Fruit fly (Drosophila melanogaster) whole organism, embryonic: Measurements from ENCODE around the gene CG6136.

ENCODE experiments used
- Ada2b ChIP-seq: fragments of 200-800 bp; sonication (Bioruptor generic); IDR thresholded peaks from 2 replicates; pipeline ENCODE4 v1.3.6; 2022; ENCODE audit warnings: missing biosample characterization, missing genetic modification characterization
- Adf1 ChIP-seq: fragments of 200-800 bp; sonication (Bioruptor generic); IDR thresholded peaks from 2 replicates; pipeline ENCODE4 v1.3.6; 2022; ENCODE audit warnings: missing biosample characterization, missing genetic modification characterization
- Atf-2 ChIP-seq: fragments of 200-800 bp; sonication (Bioruptor generic); optimal IDR thresholded peaks from 2 replicates; lab custom pipeline; 2016; ENCODE audit warnings: missing biosample characterization, missing genetic modification characterization
- Atf6 ChIP-seq: fragments of 200-800 bp; sonication (Bioruptor generic); IDR thresholded peaks from 2 replicates; pipeline ENCODE4 v1.3.6; 2022; ENCODE audit warnings: missing biosample characterization, missing genetic modification characterization
- BEAF-32 ChIP-seq: fragments of 200-800 bp; sonication (Bioruptor generic); optimal IDR thresholded peaks from 3 replicates; lab custom pipeline; 2017; ENCODE audit warnings: missing biosample characterization, missing genetic modification characterization, mild to moderate bottlenecking, moderate library complexity, missing genetic modification reagents
- BtbVII ChIP-seq: fragments of 200-800 bp; sonication (Bioruptor generic); optimal IDR thresholded peaks from 3 replicates; lab custom pipeline; 2017; ENCODE audit warnings: missing biosample characterization, mild to moderate bottlenecking, missing genetic modification characterization
- CG11093 ChIP-seq: fragments of 200-800 bp; sonication (Bioruptor generic); IDR thresholded peaks from 3 replicates; pipeline ENCODE4 v1.3.6; 2022; ENCODE audit warnings: missing biosample characterization, missing genetic modification characterization
- CG12299 ChIP-seq: fragments of 200-800 bp; sonication (Bioruptor generic); optimal IDR thresholded peaks from 2 replicates; lab custom pipeline; 2018; ENCODE audit warnings: missing biosample characterization, mild to moderate bottlenecking, missing genetic modification characterization
- CG12659 ChIP-seq: fragments of 200-800 bp; sonication (Bioruptor generic); optimal IDR thresholded peaks from 3 replicates; lab custom pipeline; 2017; ENCODE audit warnings: mild to moderate bottlenecking, missing biosample characterization, missing genetic modification reagents, missing genetic modification characterization
- CG14014 ChIP-seq: fragments of 200-800 bp; sonication (Bioruptor generic); IDR thresholded peaks from 2 replicates; pipeline ENCODE4 v1.3.6; 2022; ENCODE audit warnings: missing biosample characterization, missing genetic modification characterization
- CG14441 ChIP-seq: fragments of 200-800 bp; sonication (Bioruptor generic); IDR thresholded peaks from 2 replicates; pipeline ENCODE4 v1.3.6; 2022; ENCODE audit warnings: missing biosample characterization, missing genetic modification characterization
- CG1602 ChIP-seq: fragments of 200-800 bp; sonication (Bioruptor generic); optimal IDR thresholded peaks from 3 replicates; lab custom pipeline; 2016; ENCODE audit warnings: missing biosample characterization, missing genetic modification characterization
- CG16863 ChIP-seq: fragments of 200-800 bp; sonication (Bioruptor generic); optimal IDR thresholded peaks from 3 replicates; lab custom pipeline; 2016; ENCODE audit warnings: missing biosample characterization, missing genetic modification characterization
- CG2120 ChIP-seq: fragments of 200-800 bp; sonication (Bioruptor generic); optimal IDR thresholded peaks from 3 replicates; lab custom pipeline; 2016; ENCODE audit warnings: missing biosample characterization, missing genetic modification characterization
- CG33557 ChIP-seq: fragments of 200-800 bp; sonication (Bioruptor generic); optimal IDR thresholded peaks from 2 replicates; lab custom pipeline; 2019; ENCODE audit warnings: missing biosample characterization, mild to moderate bottlenecking, missing genetic modification characterization, moderate library complexity
- CG8290 ChIP-seq, 3 experiments: fragments of 200-800 bp; sonication (Bioruptor generic); optimal IDR thresholded peaks; 2 replicates each; lab custom pipeline; 2016 to 2019; ENCODE audit warnings: missing biosample characterization in 3 of 3, missing genetic modification characterization in 3 of 3, mild to moderate bottlenecking in 2 of 3, moderate library complexity in 1 of 3
- CG8944 ChIP-seq: fragments of 200-800 bp; sonication (Bioruptor generic); optimal IDR thresholded peaks from 3 replicates; lab custom pipeline; 2016; ENCODE audit warnings: missing biosample characterization, missing genetic modification characterization
- CG9797 ChIP-seq: fragments of 200-800 bp; sonication (Bioruptor generic); optimal IDR thresholded peaks from 3 replicates; lab custom pipeline; 2018; ENCODE audit warnings: missing biosample characterization, mild to moderate bottlenecking, missing genetic modification characterization
- CG9817 ChIP-seq: fragments of 200-800 bp; sonication (Bioruptor generic); optimal IDR thresholded peaks from 2 replicates; lab custom pipeline; 2018; ENCODE audit warnings: missing biosample characterization, mild to moderate bottlenecking, missing genetic modification characterization, moderate library complexity
- Dp ChIP-seq: fragments of 200-800 bp; sonication (Bioruptor generic); optimal IDR thresholded peaks from 2 replicates; lab custom pipeline; 2018; ENCODE audit warnings: missing biosample characterization, mild to moderate bottlenecking, missing genetic modification characterization, moderate library complexity
- E2f2 ChIP-seq: fragments of 200-800 bp; sonication (Bioruptor generic); IDR thresholded peaks from 2 replicates; pipeline ENCODE4 v1.3.6; 2022; ENCODE audit warnings: missing biosample characterization, missing genetic modification characterization
- ERR ChIP-seq: fragments of 200-800 bp; sonication (Bioruptor generic); optimal IDR thresholded peaks from 2 replicates; lab custom pipeline; 2016; ENCODE audit warnings: missing biosample characterization, missing genetic modification characterization
- HmgZ ChIP-seq: fragments of 200-800 bp; sonication (Bioruptor generic); optimal IDR thresholded peaks from 2 replicates; lab custom pipeline; 2018; ENCODE audit warnings: missing biosample characterization, mild to moderate bottlenecking, missing genetic modification characterization
- Hr3 ChIP-seq: fragments of 200-800 bp; sonication (Bioruptor generic); optimal IDR thresholded peaks from 3 replicates; lab custom pipeline; 2016; ENCODE audit warnings: missing biosample characterization, missing genetic modification characterization
- MESR4 ChIP-seq: fragments of 200-800 bp; sonication (Bioruptor generic); optimal IDR thresholded peaks from 2 replicates; lab custom pipeline; 2018; ENCODE audit warnings: missing biosample characterization, mild to moderate bottlenecking, missing genetic modification characterization, moderate library complexity
- Med ChIP-seq: fragments of 200-800 bp; sonication (Bioruptor generic); peaks from one replicate; lab custom pipeline; 2016; ENCODE audit warnings: missing biosample characterization, missing genetic modification characterization, mild to moderate bottlenecking, inconsistent platforms, moderate library complexity
- Mes4 ChIP-seq: fragments of 200-800 bp; sonication (Bioruptor generic); optimal IDR thresholded peaks from 2 replicates; lab custom pipeline; 2016; ENCODE audit warnings: missing biosample characterization, missing genetic modification characterization
- Oli ChIP-seq: fragments of 200-800 bp; sonication (Bioruptor generic); optimal IDR thresholded peaks from 2 replicates; lab custom pipeline; 2018; ENCODE audit warnings: missing biosample characterization, mild to moderate bottlenecking, missing genetic modification characterization, moderate library complexity
- PHDP ChIP-seq: fragments of 200-800 bp; sonication (Bioruptor generic); optimal IDR thresholded peaks from 3 replicates; lab custom pipeline; 2018; ENCODE audit warnings: missing biosample characterization, mild to moderate bottlenecking, missing genetic modification characterization, moderate library complexity
- Sox100B ChIP-seq: fragments of 200-800 bp; sonication (Bioruptor generic); optimal IDR thresholded peaks from 3 replicates; lab custom pipeline; 2018; ENCODE audit warnings: missing biosample characterization, mild to moderate bottlenecking, missing genetic modification characterization
- Sry-β ChIP-seq: fragments of 200-800 bp; sonication (Bioruptor generic); optimal IDR thresholded peaks from 2 replicates; lab custom pipeline; 2018; ENCODE audit warnings: missing biosample characterization, mild to moderate bottlenecking, missing genetic modification characterization, moderate library complexity
- Tbp ChIP-seq: fragments of >200 bp; optimal IDR thresholded peaks from 2 replicates; lab custom pipeline; 2018; ENCODE audit warnings: missing biosample characterization, missing genetic modification characterization
- Usf ChIP-seq: fragments of 200-800 bp; sonication (Bioruptor generic); optimal IDR thresholded peaks from 2 replicates; lab custom pipeline; 2017; ENCODE audit warnings: missing genotype, missing biosample characterization, missing genetic modification characterization
- Xrp1 ChIP-seq: fragments of 200-800 bp; sonication (Bioruptor generic); IDR thresholded peaks from 2 replicates; pipeline ENCODE4 v1.3.6; 2022; ENCODE audit warnings: missing biosample characterization, missing genetic modification characterization
- al ChIP-seq: fragments of 200-800 bp; sonication (Bioruptor generic); IDR thresholded peaks from 2 replicates; pipeline ENCODE4 v1.3.6; 2022; ENCODE audit warnings: missing biosample characterization, missing genetic modification characterization
- amos ChIP-seq: fragments of 200-800 bp; sonication (Bioruptor generic); IDR thresholded peaks from 2 replicates; pipeline ENCODE4 v1.3.6; 2022; ENCODE audit warnings: missing biosample characterization, missing genetic modification characterization; ENCODE audit not compliant: partially characterized antibody
- ash1 ChIP-seq: fragments of 200-800 bp; sonication (Bioruptor generic); optimal IDR thresholded peaks from 2 replicates; lab custom pipeline; 2018; ENCODE audit warnings: missing biosample characterization, mild to moderate bottlenecking, missing genetic modification characterization
- ewg ChIP-seq: fragments of 200-800 bp; sonication (Bioruptor generic); optimal IDR thresholded peaks from 3 replicates; lab custom pipeline; 2017; ENCODE audit warnings: mild to moderate bottlenecking, missing biosample characterization, missing genetic modification reagents, missing genetic modification characterization
- fd3F ChIP-seq: fragments of 200-800 bp; sonication (Bioruptor generic); optimal IDR thresholded peaks from 2 replicates; lab custom pipeline; 2018; ENCODE audit warnings: missing biosample characterization, mild to moderate bottlenecking, missing genetic modification characterization, moderate library complexity
- hkb ChIP-seq, 2 experiments: fragments of 200-800 bp in 1 of 2; fragments of >200 bp in 1 of 2; sonication (Bioruptor generic) in 1 of 2; IDR thresholded peaks in 1 of 2; optimal IDR thresholded peaks in 1 of 2; 2 replicates each; pipeline versions ENCODE4 v1.3.6 to Lab custom; 2017 to 2022; ENCODE audit warnings: missing biosample characterization in 1 of 2, missing genetic modification characterization in 1 of 2
- kni ChIP-seq: fragments of 200-800 bp; sonication (Bioruptor generic); optimal IDR thresholded peaks from 3 replicates; lab custom pipeline; 2017; ENCODE audit warnings: mild to moderate bottlenecking, missing biosample characterization, missing genetic modification reagents, missing genetic modification characterization
- prd ChIP-seq, 3 experiments: fragments of >200 bp in 2 of 3; fragments of 200-800 bp in 1 of 3; sonication (Bioruptor generic) in 1 of 3; optimal IDR thresholded peaks in 2 of 3; IDR thresholded peaks in 1 of 3; 2 replicates in 2 of 3; 3 replicates in 1 of 3; pipeline versions ENCODE4 v1.3.6 to Lab custom; 2017 to 2022; ENCODE audit warnings: missing biosample characterization in 1 of 3, missing genetic modification characterization in 1 of 3
- sens ChIP-seq: fragments of 200-800 bp; sonication (Bioruptor generic); peaks from one replicate; lab custom pipeline; 2016; ENCODE audit warnings: missing biosample characterization, missing genetic modification characterization
- seq ChIP-seq: fragments of 200-800 bp; sonication (Bioruptor generic); IDR thresholded peaks from 2 replicates; pipeline ENCODE4 v1.3.6; 2022; ENCODE audit warnings: missing biosample characterization, missing genetic modification characterization
- so ChIP-seq: fragments of 200-800 bp; sonication (Bioruptor generic); IDR thresholded peaks from 3 replicates; pipeline ENCODE4 v1.3.6; 2022; ENCODE audit warnings: missing biosample characterization, missing genetic modification characterization
- sob ChIP-seq: fragments of 200-800 bp; sonication (Bioruptor generic); IDR thresholded peaks from 2 replicates; pipeline ENCODE4 v1.3.6; 2022; ENCODE audit warnings: missing biosample characterization, missing genetic modification characterization
- vnd ChIP-seq: fragments of 200-800 bp; sonication (Bioruptor generic); IDR thresholded peaks from 3 replicates; pipeline ENCODE4 v1.3.6; 2022; ENCODE audit warnings: missing biosample characterization, missing genetic modification characterization; ENCODE audit not compliant: partially characterized antibody
- zf30C ChIP-seq: fragments of 200-800 bp; sonication (Bioruptor generic); optimal IDR thresholded peaks from 3 replicates; lab custom pipeline; 2018; ENCODE audit warnings: missing biosample characterization, mild to moderate bottlenecking, missing genetic modification characterization

CG6136 gene

dm6 chr3R:15367477-15367876 is 4.5 kb downstream of the CG6136 start, which contains the start of gene CG34404 (continued):
- TF ChIP-seq Mes4 (GFP tag; lab: Kevin White, UChicago) (no peak), Dp (peak; percentile 85), Atf-2 (GFP tag; lab: Kevin White, UChicago) (no peak), CG8290 (GFP tag; optimal IDR thresholded peaks at IDR 0.05; lab: Kevin White, UChicago) (no peak), CG8290 (tag; optimal IDR thresholded peaks at IDR 0.05; lab: Kevin White, UChicago) (peak in 1 of 2 experiments; percentile 28), MESR4 (GFP tag; lab: Kevin White, UChicago) (peak; percentile 38), Sry-β (GFP tag; lab: Kevin White, UChicago) (no peak), CG11093 (GFP tag; lab: Robert Waterston, UW) (no peak), E2f2 (peak; percentile 89), amos (GFP tag; lab: Robert Waterston, UW) (no peak), CG2120 (GFP tag; lab: Kevin White, UChicago) (peak; percentile 15), CG33557 (no peak), CG9797 (GFP tag; lab: Kevin White, UChicago) (no peak), kni (GFP tag; lab: Kevin White, UChicago) (no peak), vnd (GFP tag; lab: Robert Waterston, UW) (no peak), CG1602 (GFP tag; lab: Kevin White, UChicago) (no peak), ash1 (GFP tag; lab: Kevin White, UChicago) (no peak), BEAF-32 (peak; percentile 38), ERR (no peak), sob (peak; percentile 22; the same call in 1 of the 2 replicates), Sox100B (GFP tag; lab: Kevin White, UChicago) (no peak), CG8944 (GFP tag; lab: Kevin White, UChicago) (no peak)

DNA sequence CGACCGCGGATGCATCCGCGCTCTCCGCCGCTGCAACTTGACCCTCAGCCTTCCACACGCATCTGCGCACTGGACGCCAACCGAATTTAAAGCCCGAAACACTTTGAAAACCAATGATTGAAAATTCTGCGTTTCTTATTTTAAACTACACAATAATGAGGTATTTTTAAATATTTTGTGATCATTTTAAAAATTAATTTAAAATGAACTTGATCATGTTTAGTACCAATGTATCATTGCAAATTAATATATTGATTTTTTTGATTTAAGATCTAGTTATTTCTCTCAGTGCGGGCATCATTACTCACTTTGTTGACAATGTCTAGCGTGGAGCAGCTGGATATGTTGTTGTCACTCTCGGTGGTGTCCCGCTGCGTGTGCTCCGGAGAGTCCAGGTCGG is 5.2 kb downstream of the CG6136 start:
- TF ChIP-seq ewg (GFP tag; lab: Kevin White, UChicago) (peak; percentile 83), so (GFP tag; lab: Robert Waterston, UW) (0 out of 3 replicates have a peak, but pooled peaks have one; percentile 51), HmgZ (peak; percentile 29), BtbVII (no peak), CG12299 (tag; lab: Kevin White, UChicago) (no peak), hkb (optimal IDR thresholded peaks at IDR 0.05; lab: Kevin White, UChicago) (no peak), hkb (GFP tag; IDR thresholded peaks at IDR 0.05; lab: Robert Waterston, UW) (peak; percentile 63), Adf1 (GFP tag; lab: Robert Waterston, UW) (0 out of 2 replicates have a peak, but pooled peaks have one; percentile 11), ERR (no peak), Tbp (GFP tag; lab: Kevin White, UChicago) (no peak), sens (GFP tag; lab: Kevin White, UChicago) (peak; percentile 75), Usf (GFP tag; lab: Kevin White, UChicago) (no peak), Xrp1 (GFP tag; lab: Robert Waterston, UW) (peak; percentile 41; the same call in 1 of the 2 replicates), Med (GFP tag; lab: Kevin White, UChicago) (peak; percentile 29), Atf6 (GFP tag; lab: Robert Waterston, UW) (0 out of 2 replicates have a peak, but pooled peaks have one; percentile 10), seq (peak; percentile 67), CG14441 (GFP tag; lab: Robert Waterston, UW) (peak; percentile 51), zf30C (GFP tag; lab: Kevin White, UChicago) (peak; percentile 56), CG12659 (peak; percentile 30), CG16863 (GFP tag; lab: Kevin White, UChicago) (no peak), CG14014 (GFP tag; lab: Robert Waterston, UW) (peak; percentile 49; the same call in 1 of the 2 replicates), CG2120 (GFP tag; lab: Kevin White, UChicago) (peak; percentile 35), fd3F (peak; percentile 8), Hr3 (GFP tag; lab: Kevin White, UChicago) (peak; percentile 11), al (GFP tag; lab: Robert Waterston, UW) (peak; percentile 33; the same call in 1 of the 2 replicates), Oli (peak; percentile 25), PHDP (peak; percentile 63), Ada2b (GFP tag; lab: Robert Waterston, UW) (peak; percentile 20; the same call in 1 of the 2 replicates), prd (optimal IDR thresholded peaks at IDR 0.05; lab: Kevin White, UChicago) (no peak), prd (GFP tag; IDR thresholded peaks at IDR 0.05; lab: Robert Waterston, UW) (peak; percentile 40; the same call in 2 of the 3 replicates), CG9817 (tag; lab: Kevin White, UChicago) (peak; percentile 39)
